Worm (Caenorhabditis elegans): ENCODE results near the gene pzf-1.
"Not testable (repeated sequence)": the region's sequence is repeated elsewhere in the genome, so short reads cannot be mapped to it uniquely, and the experiment has no call there.

The pzf-1 gene

DNA sequence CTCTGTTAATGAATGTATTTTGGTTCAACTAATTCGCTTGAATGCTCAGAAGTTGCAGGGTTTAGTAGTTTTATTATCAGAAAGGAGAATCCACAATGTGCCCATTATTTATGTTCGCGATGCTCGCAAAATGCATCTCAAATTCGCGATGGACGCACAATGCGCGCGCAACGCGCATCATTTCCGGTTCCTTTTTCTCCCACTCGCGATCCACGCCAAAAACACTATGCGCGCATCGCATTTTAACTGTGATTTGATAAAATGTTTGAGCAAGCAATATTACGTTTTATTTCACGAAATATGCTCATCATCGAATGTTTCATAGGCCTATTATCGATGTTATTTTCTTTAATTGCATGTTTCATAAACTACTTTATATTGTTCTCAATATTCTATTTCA lies 1.7 kb upstream of the pzf-1 start, which contains the start of gene srbc-77:
Gene srbc-77 (plus strand): TSS at position 301 of the 400 bp plus-strand sequence.
- not testable (repeated sequence) for TF ChIP-seq unc-62 (GFP tag; optimal IDR thresholded peaks at IDR 0.05)

DNA sequence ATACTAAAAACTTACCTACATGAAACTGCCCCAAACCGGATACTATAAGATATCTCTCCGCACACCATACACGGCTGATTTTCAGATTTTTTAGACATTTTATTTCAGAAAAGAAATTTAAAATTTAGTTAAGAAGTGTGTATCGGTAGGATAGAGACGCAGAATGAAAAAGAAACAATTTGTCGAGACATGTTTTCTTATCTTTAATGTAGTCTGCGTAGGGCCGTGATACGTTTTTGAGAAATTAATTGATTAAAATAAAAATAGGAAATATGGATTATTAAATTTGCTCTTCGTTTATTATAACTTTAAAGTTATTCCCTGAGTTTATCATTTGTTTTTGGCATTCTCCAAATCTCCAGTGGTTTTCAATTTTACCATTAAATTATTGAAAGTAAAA lies 3.9 kb downstream of the pzf-1 start, which contains the start of gene nhr-108:
Gene nhr-108 (minus strand): TSS at position 166 of the 400 bp plus-strand sequence.
- TF ChIP-seq unc-62 (GFP tag; optimal IDR thresholded peaks at IDR 0.05), result no peak

DNA sequence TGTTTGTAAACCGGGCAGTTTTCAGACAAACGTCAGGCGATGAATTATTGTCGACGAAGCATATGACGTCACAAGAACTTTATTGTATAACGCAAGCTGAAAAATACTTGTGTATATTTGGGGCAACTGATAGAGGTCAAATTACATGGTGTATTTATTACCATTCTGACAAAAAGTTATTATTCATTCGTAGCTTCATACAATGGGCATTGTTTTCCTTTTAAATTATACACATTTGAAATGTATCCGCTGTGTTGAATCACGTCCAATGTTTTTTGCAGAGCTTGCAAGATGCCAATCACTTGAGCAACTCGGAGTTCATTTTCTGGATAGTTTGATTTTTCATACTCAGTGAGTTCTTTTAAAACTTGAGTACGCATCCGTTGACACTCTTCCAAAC lies 5.2 kb downstream of the pzf-1 start, which contains the start of gene F35E8.13:
Gene F35E8.13 (plus strand): TSS at position 301 of the 400 bp plus-strand sequence.
- no peak for TF ChIP-seq unc-62 (GFP tag; optimal IDR thresholded peaks at IDR 0.05)

DNA sequence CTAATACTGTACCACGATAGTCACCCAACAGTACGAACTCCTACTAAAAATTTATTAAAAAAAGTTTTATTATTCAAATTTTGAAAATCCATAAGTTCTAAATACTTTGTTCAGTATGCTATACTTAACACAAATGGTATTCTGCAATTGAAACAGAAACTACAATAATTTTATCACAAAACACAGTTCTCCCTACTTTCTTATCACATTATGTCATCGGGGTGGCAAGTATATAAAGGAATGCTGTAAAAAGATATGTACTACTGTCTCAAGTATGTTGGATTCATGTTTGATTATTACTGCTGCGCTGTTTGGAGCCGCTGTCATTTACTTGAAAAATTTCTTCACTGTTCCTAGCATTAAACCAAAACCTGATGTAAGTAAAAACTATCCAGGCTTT lies 7.1 kb downstream of the pzf-1 start, which contains the start of gene cdr-1:
Gene cdr-1 (plus strand): TSS at position 208 of the 400 bp plus-strand sequence.
- TF ChIP-seq unc-62 (GFP tag; optimal IDR thresholded peaks at IDR 0.05), result no peak

DNA sequence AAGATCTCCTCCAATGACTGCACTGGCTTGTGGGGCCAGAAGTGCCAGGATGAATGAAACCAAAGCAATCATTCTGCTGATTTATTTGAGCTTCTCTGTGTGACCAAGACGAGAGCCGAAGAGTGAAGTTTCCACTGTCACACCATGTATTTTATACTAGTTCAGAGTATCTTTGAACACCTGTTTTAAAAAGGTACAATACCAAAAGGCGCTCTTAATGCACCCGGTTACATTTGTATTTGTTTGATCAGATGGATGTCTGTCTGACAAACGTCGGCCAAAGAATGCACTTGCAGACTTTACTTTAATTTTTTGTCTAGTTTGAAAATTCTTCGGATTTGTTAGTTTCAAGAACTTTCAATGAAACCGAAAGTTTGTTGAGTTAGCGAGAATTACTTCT lies 8.0 kb downstream of the pzf-1 start, which contains the start of gene F35E8.10:
Gene F35E8.10 (minus strand): TSS at position 101 of the 400 bp plus-strand sequence.
- TF ChIP-seq unc-62 (GFP tag; optimal IDR thresholded peaks at IDR 0.05), result no peak

DNA sequence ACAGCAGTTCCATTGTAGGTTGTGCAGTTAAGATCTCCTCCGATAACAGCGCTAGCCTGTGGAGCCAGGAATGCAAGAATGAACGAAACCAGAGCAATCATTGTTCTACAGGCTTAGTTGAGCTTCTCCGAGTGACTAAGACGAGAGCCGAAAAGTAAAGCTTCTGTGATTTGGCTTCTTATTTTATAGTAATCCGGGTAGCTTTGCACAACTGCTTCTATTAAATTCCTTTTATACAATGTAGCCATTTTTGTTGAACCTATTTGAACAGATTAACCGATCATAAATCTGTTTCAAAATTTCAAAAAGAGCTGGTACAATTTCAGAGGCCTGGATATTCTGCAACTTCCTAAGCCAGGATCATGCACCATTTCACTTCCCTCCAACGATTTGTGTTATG lies 10.8 kb downstream of the pzf-1 start, which contains the start of gene F35E8.9:
Gene F35E8.9 (minus strand): TSS at position 101 of the 400 bp plus-strand sequence.
- no peak for TF ChIP-seq unc-62 (GFP tag; optimal IDR thresholded peaks at IDR 0.05)

DNA sequence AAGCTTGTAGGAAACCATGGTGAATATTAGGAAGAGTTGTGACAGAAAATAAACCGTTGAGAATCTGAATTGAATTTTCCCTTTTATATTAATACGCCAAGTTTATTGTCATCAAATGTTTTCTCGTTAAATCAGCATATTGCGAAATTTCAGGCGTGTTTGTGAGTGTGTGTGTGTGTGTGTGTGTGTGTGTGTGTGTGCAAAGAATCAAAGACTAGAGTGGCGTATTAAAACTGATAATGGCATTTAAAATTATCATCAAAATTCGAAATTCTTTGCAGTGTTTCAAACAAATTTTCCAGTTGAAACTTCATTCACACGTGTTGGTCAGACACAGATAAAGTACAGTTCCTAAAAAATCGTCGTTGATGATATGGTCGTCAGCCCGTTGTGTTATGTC lies 12.3 kb downstream of the pzf-1 start, which contains the start of gene gst-38:
Gene gst-38 (minus strand): TSS at position 152 of the 400 bp plus-strand sequence.
- no peak for TF ChIP-seq unc-62 (GFP tag; optimal IDR thresholded peaks at IDR 0.05)

DNA sequence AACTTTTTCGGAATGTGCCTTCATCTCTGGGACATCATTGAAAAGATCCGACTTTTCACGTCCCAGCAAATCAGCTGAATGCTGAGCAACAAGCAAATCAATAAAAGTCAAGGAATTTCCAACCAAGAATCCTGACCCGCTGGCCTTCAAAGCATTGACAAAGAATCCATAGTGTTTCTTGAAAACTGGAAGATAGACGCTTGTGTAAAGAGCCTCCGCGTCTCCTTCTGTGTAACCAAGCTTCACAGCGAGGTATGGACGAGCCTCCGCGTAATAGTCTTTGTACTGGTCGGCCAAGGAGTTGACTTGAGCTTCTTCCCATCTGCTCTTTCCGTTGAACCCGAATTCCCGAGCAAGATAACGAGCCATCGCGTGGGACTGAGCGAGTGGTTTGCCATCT lies 12.9 kb downstream of the pzf-1 start:
- no peak for TF ChIP-seq unc-62 (GFP tag; optimal IDR thresholded peaks at IDR 0.05)

DNA sequence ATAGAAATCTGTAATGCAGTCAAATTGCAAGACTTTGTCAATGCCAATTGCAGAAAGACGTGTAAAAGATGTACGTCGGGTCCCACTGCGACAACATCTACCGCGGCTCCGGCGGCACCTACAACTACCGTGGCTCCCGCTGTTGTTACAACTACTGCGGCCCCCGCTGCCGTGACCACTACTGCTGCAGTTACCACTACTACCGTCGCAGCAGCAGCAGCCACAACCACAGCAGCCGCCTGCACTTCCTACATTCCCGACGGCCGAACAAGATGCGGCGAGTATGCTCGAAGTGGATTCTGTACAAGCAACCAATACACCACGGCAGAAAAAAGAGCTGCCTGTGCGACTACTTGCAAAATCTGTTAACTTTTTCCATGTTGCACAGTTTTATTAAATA lies 13.5 kb downstream of the pzf-1 start:
- no peak for TF ChIP-seq unc-62 (GFP tag; optimal IDR thresholded peaks at IDR 0.05)

DNA sequence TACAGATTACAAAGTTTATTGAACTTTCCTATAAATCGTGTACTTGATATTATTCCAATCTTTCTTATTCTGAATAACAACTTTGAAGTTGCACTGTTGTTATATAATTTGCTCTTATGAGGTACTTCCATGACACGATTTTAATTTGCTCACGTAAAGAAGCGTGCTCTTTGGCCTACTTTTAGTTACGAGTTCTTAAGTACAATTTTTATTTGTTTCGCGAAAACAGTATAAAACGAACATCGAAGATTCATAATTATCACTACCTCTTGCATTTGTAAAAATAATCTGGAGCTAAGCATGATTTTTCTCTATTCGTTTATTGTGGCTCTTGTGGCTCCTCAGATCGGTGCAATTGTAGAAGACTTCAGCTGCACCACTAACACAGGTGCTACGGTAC lies 14.5 kb downstream of the pzf-1 start, which contains the start of gene F35E8.7:
Gene F35E8.7 (plus strand): TSS at position 301 of the 400 bp plus-strand sequence.
- no peak for TF ChIP-seq unc-62 (GFP tag; optimal IDR thresholded peaks at IDR 0.05)

DNA sequence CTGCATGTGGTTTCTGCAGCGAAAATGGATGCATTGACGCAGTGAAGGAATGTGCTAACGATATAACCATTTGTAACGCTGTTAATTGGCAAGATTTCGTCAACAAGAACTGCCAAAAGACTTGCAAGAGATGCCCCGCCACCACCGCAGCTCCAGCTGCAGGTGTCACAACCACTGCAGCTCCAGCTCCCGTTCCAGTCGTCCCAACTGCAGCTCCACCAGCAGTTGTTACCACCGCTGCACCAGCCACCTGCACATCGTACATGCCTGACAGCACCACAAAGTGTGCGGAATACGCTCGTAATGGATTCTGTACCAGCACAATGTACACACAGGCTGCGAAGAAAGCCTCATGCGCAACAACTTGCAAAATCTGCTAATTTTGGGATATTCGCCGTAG lies 15.5 kb downstream of the pzf-1 start:
- TF ChIP-seq unc-62 (GFP tag; optimal IDR thresholded peaks at IDR 0.05), result no peak

DNA sequence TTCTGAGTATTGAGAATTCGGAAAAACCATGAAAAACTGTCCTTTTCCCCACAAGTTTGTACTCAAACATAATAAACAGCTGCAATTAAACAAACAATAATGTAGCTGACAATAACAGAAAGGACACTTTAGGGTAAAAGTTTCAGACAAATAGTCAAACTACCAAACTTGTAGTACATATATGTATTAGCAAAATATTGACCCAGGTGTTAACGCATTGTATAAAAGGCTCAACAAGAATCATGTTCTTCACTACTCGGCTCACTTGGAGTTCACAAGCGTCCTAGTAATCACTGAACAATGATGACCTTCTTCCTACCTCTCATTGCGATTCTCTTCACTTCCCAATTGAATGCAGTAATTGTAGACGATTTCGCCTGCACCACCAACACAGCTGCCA lies 16.4 kb downstream of the pzf-1 start, which contains the start of gene F35E8.6:
Gene F35E8.6 (plus strand): TSS at position 301 of the 400 bp plus-strand sequence.
- no peak for TF ChIP-seq unc-62 (GFP tag; optimal IDR thresholded peaks at IDR 0.05)

DNA sequence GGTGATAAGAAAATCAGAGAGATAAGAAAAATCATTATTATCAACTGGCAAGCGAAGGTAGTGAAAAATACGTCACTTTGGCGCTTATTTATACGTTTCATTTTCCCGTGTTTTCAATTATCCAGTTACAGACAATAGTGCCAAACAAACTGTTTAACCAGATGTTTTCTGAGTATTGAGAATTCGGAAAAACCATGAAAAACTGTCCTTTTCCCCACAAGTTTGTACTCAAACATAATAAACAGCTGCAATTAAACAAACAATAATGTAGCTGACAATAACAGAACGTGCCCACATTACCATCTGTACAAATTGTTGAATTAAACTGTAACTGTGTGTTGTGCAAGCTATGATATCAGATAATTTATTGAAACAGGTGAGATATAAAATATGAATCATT lies 22.7 kb downstream of the pzf-1 start, which contains the start of the genes F35E8.1 and F35E8.2:
Gene F35E8.1 (minus strand): TSS at position 101 of the 400 bp plus-strand sequence.
Gene F35E8.2 (plus strand): TSS at position 132 of the 400 bp plus-strand sequence.
- not testable (repeated sequence) for TF ChIP-seq unc-62 (GFP tag; optimal IDR thresholded peaks at IDR 0.05)

DNA sequence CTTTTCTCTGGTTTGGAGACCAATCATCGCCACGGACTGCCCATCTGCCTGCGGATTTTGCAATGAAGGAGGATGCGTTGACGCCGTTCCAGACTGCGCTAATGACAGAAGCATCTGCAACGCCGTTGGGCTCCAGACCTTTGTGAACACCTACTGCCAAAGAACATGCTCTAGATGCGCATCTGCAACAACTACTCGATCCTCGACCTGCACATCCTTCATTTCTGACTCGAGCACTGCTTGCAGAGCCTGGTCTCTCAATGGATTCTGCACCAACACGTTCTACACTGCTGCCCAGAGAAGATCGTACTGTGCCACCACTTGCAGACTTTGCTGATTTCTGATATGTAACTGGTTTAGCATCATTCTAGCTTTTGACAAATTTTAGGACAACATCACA lies 27.7 kb downstream of the pzf-1 start:
- no peak for TF ChIP-seq unc-62 (GFP tag; optimal IDR thresholded peaks at IDR 0.05)

DNA sequence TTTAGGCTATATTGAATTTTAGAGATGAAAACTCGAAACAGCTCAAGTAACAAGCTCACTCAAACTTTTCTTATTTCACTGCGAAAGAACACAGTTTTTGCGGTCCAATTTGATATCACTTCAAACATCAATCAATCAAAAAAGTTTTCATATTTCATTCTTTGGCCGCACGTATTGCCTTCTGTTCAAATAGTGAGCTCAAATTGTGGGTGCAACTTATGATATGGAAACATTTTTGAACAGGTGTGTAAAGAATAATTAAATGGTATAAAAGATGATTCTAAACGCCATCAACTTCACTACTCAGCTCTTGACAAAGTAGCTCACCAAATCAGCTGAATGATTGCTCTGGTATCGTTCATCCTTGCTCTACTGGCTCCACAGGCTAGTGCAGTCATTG lies 28.5 kb downstream of the pzf-1 start, which contains the start of gene T06C12.14:
Gene T06C12.14 (plus strand): TSS at position 301 of the 400 bp plus-strand sequence.
- TF ChIP-seq unc-62 (GFP tag; optimal IDR thresholded peaks at IDR 0.05), result no peak

DNA sequence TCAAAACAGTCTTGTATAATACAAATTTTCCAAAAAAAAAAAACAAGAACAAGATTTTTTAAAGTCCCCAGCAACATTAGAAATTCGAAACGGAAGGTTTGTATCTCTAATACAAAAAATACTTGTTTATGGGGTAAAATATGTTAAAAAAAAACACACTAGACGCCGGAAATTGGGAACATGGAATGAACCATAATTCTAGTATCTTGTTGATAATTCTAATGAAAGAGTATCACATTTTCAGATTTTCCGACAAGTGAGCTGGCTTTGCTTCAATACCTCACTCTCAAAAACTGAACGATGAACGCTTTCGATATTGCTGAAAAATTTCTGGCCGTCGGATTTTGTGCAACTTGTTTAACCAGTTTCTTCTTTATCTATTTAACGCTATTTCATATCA lies 30.5 kb downstream of the pzf-1 start, which contains the start of gene str-60:
Gene str-60 (plus strand): TSS at position 301 of the 400 bp plus-strand sequence.
- no peak for TF ChIP-seq unc-62 (GFP tag; optimal IDR thresholded peaks at IDR 0.05)

DNA sequence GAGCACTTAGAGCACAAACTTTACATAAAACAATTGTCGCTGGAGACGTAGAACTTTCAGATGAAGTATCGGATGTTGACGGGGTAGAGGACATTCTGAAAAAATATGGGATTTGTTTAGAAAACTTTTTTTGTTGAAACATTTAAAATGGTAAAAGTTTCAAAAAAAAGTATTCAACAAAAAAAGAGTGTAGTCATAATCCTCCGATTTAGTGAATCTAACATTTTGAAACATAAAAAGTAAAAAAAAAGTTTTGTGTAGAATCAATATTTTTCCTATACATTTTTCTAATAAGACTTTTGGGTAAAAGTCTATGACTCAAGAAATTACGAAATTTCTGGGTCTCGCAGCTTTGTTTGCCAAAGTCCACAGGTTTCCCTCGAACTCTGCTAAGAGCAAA lies 31.6 kb downstream of the pzf-1 start, which contains the start of gene nhr-213:
Gene nhr-213 (minus strand): TSS at position 101 of the 400 bp plus-strand sequence.
- TF ChIP-seq unc-62 (GFP tag; optimal IDR thresholded peaks at IDR 0.05), result no peak
